Fruit fly (Drosophila melanogaster) whole organism, embryonic: ENCODE measurements around the gene CG6901.
A peak's percentile ranks its signal among the peaks of the same experiment; 100 is the strongest.

Source experiments
- CG10147 ChIP-seq: fragments of 200-800 bp; sonication (Bioruptor generic); optimal IDR thresholded peaks from 2 replicates; lab custom pipeline; 2019; ENCODE audit warnings: missing biosample characterization, mild to moderate bottlenecking, missing genetic modification characterization, moderate library complexity
- CG10366 ChIP-seq: fragments of 200-800 bp; sonication (Bioruptor generic); IDR thresholded peaks from 2 replicates; pipeline ENCODE4 v1.3.6; 2022; ENCODE audit warnings: missing biosample characterization, missing genetic modification characterization
- CG10462 ChIP-seq: fragments of 200-800 bp; sonication (Bioruptor generic); optimal IDR thresholded peaks from 2 replicates; lab custom pipeline; 2016; ENCODE audit warnings: missing biosample characterization, missing genetic modification characterization
- CG10959 ChIP-seq: fragments of 200-800 bp; sonication (Bioruptor generic); IDR thresholded peaks from 2 replicates; pipeline ENCODE4 v1.3.6; 2022; ENCODE audit warnings: missing biosample characterization, missing genetic modification characterization
- CG10979 ChIP-seq: fragments of 200-800 bp; sonication (Bioruptor generic); optimal IDR thresholded peaks from 2 replicates; lab custom pipeline; 2018; ENCODE audit warnings: missing biosample characterization, mild to moderate bottlenecking, missing genetic modification characterization, moderate library complexity
- CG13123 ChIP-seq: fragments of 200-800 bp; sonication (Bioruptor generic); optimal IDR thresholded peaks from 2 replicates; lab custom pipeline; 2016; ENCODE audit warnings: missing biosample characterization, missing genetic modification characterization
- CG13624 ChIP-seq: fragments of 200-800 bp; sonication (Bioruptor generic); optimal IDR thresholded peaks from 2 replicates; lab custom pipeline; 2016; ENCODE audit warnings: missing biosample characterization, missing genetic modification characterization
- CG1602 ChIP-seq: fragments of 200-800 bp; sonication (Bioruptor generic); optimal IDR thresholded peaks from 3 replicates; lab custom pipeline; 2016; ENCODE audit warnings: missing biosample characterization, missing genetic modification characterization
- CG16813 ChIP-seq: fragments of 200-800 bp; sonication (Bioruptor generic); IDR thresholded peaks from 3 replicates; pipeline ENCODE4 v1.3.6; 2022; ENCODE audit warnings: missing biosample characterization, missing genetic modification characterization; ENCODE audit not compliant: partially characterized antibody
- CG16863 ChIP-seq: fragments of 200-800 bp; sonication (Bioruptor generic); optimal IDR thresholded peaks from 3 replicates; lab custom pipeline; 2016; ENCODE audit warnings: missing biosample characterization, missing genetic modification characterization
- CG17328 ChIP-seq: fragments of 200-800 bp; sonication (Bioruptor generic); IDR thresholded peaks from 2 replicates; pipeline ENCODE4 v1.3.6; 2022; ENCODE audit warnings: missing biosample characterization, missing genetic modification characterization
- CG17829 ChIP-seq: fragments of 200-800 bp; optimal IDR thresholded peaks from 2 replicates; lab custom pipeline; 2019; ENCODE audit warnings: missing biosample characterization, mild to moderate bottlenecking, missing genetic modification characterization, moderate library complexity
- CG2202 ChIP-seq: fragments of 200-800 bp; sonication (Bioruptor generic); optimal IDR thresholded peaks from 2 replicates; lab custom pipeline; 2018; ENCODE audit warnings: missing biosample characterization, mild to moderate bottlenecking, missing genetic modification characterization
- CG30020 ChIP-seq: fragments of 200-800 bp; optimal IDR thresholded peaks from 2 replicates; lab custom pipeline; 2019; ENCODE audit warnings: missing biosample characterization, mild to moderate bottlenecking, missing genetic modification characterization, moderate library complexity
- CG3726 ChIP-seq: fragments of 200-800 bp; sonication (Bioruptor generic); IDR thresholded peaks from 3 replicates; pipeline ENCODE4, ENCODE4 v1.3.6; 2022; ENCODE audit warnings: missing biosample characterization, missing genetic modification characterization
- CG4328 ChIP-seq: fragments of 200-800 bp; sonication (Bioruptor generic); optimal IDR thresholded peaks from 3 replicates; lab custom pipeline; 2017; ENCODE audit warnings: missing biosample characterization, missing genetic modification reagents, missing genetic modification characterization
- CG43689 ChIP-seq: fragments of 200-800 bp; sonication (Bioruptor generic); IDR thresholded peaks from 2 replicates; pipeline ENCODE4 v1.3.6; 2022; ENCODE audit warnings: missing biosample characterization, missing genetic modification characterization
- CG4730 ChIP-seq: fragments of 200-800 bp; sonication (Bioruptor generic); IDR thresholded peaks from 2 replicates; pipeline ENCODE4 v1.3.6; 2022; ENCODE audit warnings: missing biosample characterization, missing genetic modification characterization
- CG4820 ChIP-seq: fragments of 200-800 bp; sonication (Bioruptor generic); optimal IDR thresholded peaks from 3 replicates; lab custom pipeline; 2016; ENCODE audit warnings: missing biosample characterization, missing genetic modification characterization
- CG9437 ChIP-seq: fragments of 200-800 bp; sonication (Bioruptor generic); optimal IDR thresholded peaks from 2 replicates; lab custom pipeline; 2018; ENCODE audit warnings: missing biosample characterization, mild to moderate bottlenecking, missing genetic modification characterization
- GATAe ChIP-seq: fragments of 200-800 bp; sonication (Bioruptor generic); conservative IDR thresholded peaks from 2 replicates; pipeline ENCODE4 v1.3.6; 2022; ENCODE audit warnings: missing biosample characterization, missing genetic modification characterization
- HLH3B ChIP-seq: fragments of 200-800 bp; sonication (Bioruptor generic); IDR thresholded peaks from 2 replicates; pipeline ENCODE4 v1.3.6; 2022; ENCODE audit warnings: missing biosample characterization, missing genetic modification characterization
- Med ChIP-seq: fragments of 200-800 bp; sonication (Bioruptor generic); peaks from one replicate; lab custom pipeline; 2016; ENCODE audit warnings: missing biosample characterization, missing genetic modification characterization, mild to moderate bottlenecking, inconsistent platforms, moderate library complexity
- Nf-YA ChIP-seq: fragments of 200-800 bp; sonication (Bioruptor generic); IDR thresholded peaks from 2 replicates; pipeline ENCODE4 v1.3.6; 2022; ENCODE audit warnings: missing biosample characterization, missing genetic modification characterization
- Pdp1 ChIP-seq, 2 experiments: fragments of 200-800 bp; sonication (Bioruptor generic); optimal IDR thresholded peaks; 3 replicates each; lab custom pipeline; 2016; ENCODE audit warnings: missing biosample characterization in 2 of 2, missing genetic modification characterization in 2 of 2, mild to moderate bottlenecking in 1 of 2, moderate library complexity in 1 of 2
- Sry-δ ChIP-seq: fragments of 200-800 bp; sonication (Bioruptor generic); optimal IDR thresholded peaks from 2 replicates; lab custom pipeline; 2016; ENCODE audit warnings: missing biosample characterization, missing genetic modification characterization
- aop ChIP-seq: fragments of 200-800 bp; sonication (Bioruptor generic); IDR thresholded peaks from 2 replicates; pipeline ENCODE4 v1.3.6; 2022; ENCODE audit warnings: missing biosample characterization, missing genetic modification characterization
- az2 ChIP-seq: fragments of 200-800 bp; sonication (Bioruptor generic); optimal IDR thresholded peaks from 3 replicates; lab custom pipeline; 2016; ENCODE audit warnings: missing biosample characterization, missing genetic modification characterization
- bsh ChIP-seq, 2 experiments: fragments of 200-800 bp; sonication (Bioruptor generic); optimal IDR thresholded peaks; 2 replicates each; lab custom pipeline; 2017 to 2018; ENCODE audit warnings: mild to moderate bottlenecking in 2 of 2, missing biosample characterization in 2 of 2, missing genetic modification characterization in 2 of 2, moderate library complexity in 1 of 2
- cg ChIP-seq: fragments of 200-800 bp; sonication (Bioruptor generic); optimal IDR thresholded peaks from 3 replicates; lab custom pipeline; 2019; ENCODE audit warnings: missing biosample characterization, mild to moderate bottlenecking, missing genetic modification characterization, moderate library complexity
- chif ChIP-seq, 2 experiments: fragments of 200-800 bp; sonication (Bioruptor generic); optimal IDR thresholded peaks; 3 replicates each; lab custom pipeline; 2016; ENCODE audit warnings: missing biosample characterization in 2 of 2, missing genetic modification characterization in 2 of 2
- chinmo ChIP-seq: fragments of 200-800 bp; sonication (Bioruptor generic); IDR thresholded peaks from 4 replicates; pipeline ENCODE4 v1.3.6; 2022; ENCODE audit warnings: missing biosample characterization, missing genetic modification characterization; ENCODE audit not compliant: partially characterized antibody
- chm ChIP-seq: fragments of 200-800 bp; sonication (Bioruptor generic); IDR thresholded peaks from 2 replicates; pipeline ENCODE4 v1.3.6; 2022; ENCODE audit warnings: missing biosample characterization, missing genetic modification characterization
- dmrt99B ChIP-seq: fragments of 200-800 bp; sonication (Bioruptor generic); optimal IDR thresholded peaks from 2 replicates; lab custom pipeline; 2018; ENCODE audit warnings: missing biosample characterization, mild to moderate bottlenecking, missing genetic modification characterization, moderate library complexity
- eyg ChIP-seq: fragments of 200-800 bp; sonication (Bioruptor generic); optimal IDR thresholded peaks from 3 replicates; lab custom pipeline; 2016; ENCODE audit warnings: missing biosample characterization, missing genetic modification characterization
- ftz-f1 ChIP-seq: fragments of 200-800 bp; sonication (Bioruptor generic); optimal IDR thresholded peaks from 2 replicates; lab custom pipeline; 2016; ENCODE audit warnings: missing biosample characterization, missing genetic modification characterization
- gfzf ChIP-seq: fragments of 200-800 bp; sonication (Bioruptor generic); optimal IDR thresholded peaks from 2 replicates; lab custom pipeline; 2016; ENCODE audit warnings: missing biosample characterization, mild to moderate bottlenecking, missing genetic modification characterization, moderate library complexity
- grau ChIP-seq: fragments of 200-800 bp; optimal IDR thresholded peaks from 3 replicates; lab custom pipeline; 2019; ENCODE audit warnings: missing biosample characterization, mild to moderate bottlenecking, missing genetic modification characterization, moderate library complexity
- gsb ChIP-seq: fragments of 200-800 bp; sonication (Bioruptor generic); IDR thresholded peaks from 2 replicates; pipeline ENCODE4 v1.3.6; 2022; ENCODE audit warnings: missing biosample characterization, missing genetic modification characterization
- hbn ChIP-seq: fragments of 200-800 bp; sonication (Bioruptor generic); IDR thresholded peaks from 2 replicates; pipeline ENCODE4 v1.3.6; 2022; ENCODE audit warnings: missing biosample characterization, missing genetic modification characterization; ENCODE audit not compliant: partially characterized antibody
- kay ChIP-seq: fragments of 200-800 bp; sonication (Bioruptor generic); optimal IDR thresholded peaks from 2 replicates; lab custom pipeline; 2016; ENCODE audit warnings: missing biosample characterization, missing genetic modification characterization
- kni ChIP-seq: fragments of 200-800 bp; sonication (Bioruptor generic); optimal IDR thresholded peaks from 3 replicates; lab custom pipeline; 2017; ENCODE audit warnings: mild to moderate bottlenecking, missing biosample characterization, missing genetic modification reagents, missing genetic modification characterization
- lola ChIP-seq, 3 experiments: fragments of >200 bp in 2 of 3; fragments of 200-800 bp in 1 of 3; sonication (Bioruptor generic) in 1 of 3; optimal IDR thresholded peaks; 2 replicates each; lab custom pipeline; 2017 to 2019; ENCODE audit warnings: missing biosample characterization in 3 of 3, missing genetic modification characterization in 3 of 3, mild to moderate bottlenecking in 1 of 3, moderate library complexity in 1 of 3
- nmo ChIP-seq: fragments of 200-800 bp; sonication (Bioruptor generic); optimal IDR thresholded peaks from 2 replicates; lab custom pipeline; 2018; ENCODE audit warnings: missing biosample characterization, mild to moderate bottlenecking, missing genetic modification characterization, moderate library complexity
- otp ChIP-seq: fragments of 200-800 bp; sonication (Bioruptor generic); IDR thresholded peaks from 3 replicates; pipeline ENCODE4, ENCODE4 v1.3.6; 2022; ENCODE audit warnings: missing biosample characterization, missing genetic modification characterization
- pb ChIP-seq: fragments of 200-800 bp; sonication (Bioruptor generic); optimal IDR thresholded peaks from 3 replicates; lab custom pipeline; 2016; ENCODE audit warnings: missing biosample characterization, missing genetic modification characterization
- psq ChIP-seq: fragments of 200-800 bp; sonication (Bioruptor generic); optimal IDR thresholded peaks from 2 replicates; lab custom pipeline; 2017; ENCODE audit warnings: missing biosample characterization, missing genetic modification characterization
- seq ChIP-seq: fragments of 200-800 bp; sonication (Bioruptor generic); IDR thresholded peaks from 2 replicates; pipeline ENCODE4 v1.3.6; 2022; ENCODE audit warnings: missing biosample characterization, missing genetic modification characterization
- tin ChIP-seq: fragments of 200-800 bp; sonication (Bioruptor generic); optimal IDR thresholded peaks from 3 replicates; lab custom pipeline; 2016; ENCODE audit warnings: missing biosample characterization, missing genetic modification characterization
- unc-4 ChIP-seq: fragments of 200-800 bp; sonication (Bioruptor generic); IDR thresholded peaks from 2 replicates; pipeline ENCODE4 v1.3.6; 2022; ENCODE audit warnings: missing biosample characterization, missing genetic modification characterization; ENCODE audit not compliant: partially characterized antibody
- wdn ChIP-seq: fragments of 200-800 bp; sonication (Bioruptor generic); IDR thresholded peaks from 2 replicates; pipeline ENCODE4 v1.3.6; 2022; ENCODE audit warnings: missing biosample characterization, missing genetic modification characterization
- wek ChIP-seq: fragments of 200-800 bp; sonication (Bioruptor generic); optimal IDR thresholded peaks from 3 replicates; lab custom pipeline; 2018; ENCODE audit warnings: missing biosample characterization, mild to moderate bottlenecking, missing genetic modification characterization, moderate library complexity

Gene CG6901

dm6 chr3R:16356863-16357215 is 33.6 kb downstream of the CG6901 start, which contains the start of gene CG10311 (continued):
- TF ChIP-seq CG1602 (no peak), CG10959 (GFP tag; lab: Robert Waterston, UW) (no peak), unc-4 (GFP tag; lab: Robert Waterston, UW) (0 out of 2 replicates have a peak, but pooled peaks have one; percentile 24), gsb (GFP tag; lab: Robert Waterston, UW) (no peak), CG10147 (GFP tag; lab: Kevin White, UChicago) (no peak), CG13624 (peak; percentile 51), kni (GFP tag; lab: Kevin White, UChicago) (no peak), bsh (GFP tag; optimal IDR thresholded peaks at IDR 0.05; lab: Kevin White, UChicago) (no peak), CG4328 (GFP tag; lab: Kevin White, UChicago) (no peak), CG10979 (tag; lab: Kevin White, UChicago) (no peak), hbn (GFP tag; lab: Robert Waterston, UW) (no peak), dmrt99B (tag; lab: Kevin White, UChicago) (no peak), pb (GFP tag; lab: Kevin White, UChicago) (no peak), kay (GFP tag; lab: Kevin White, UChicago) (no peak), GATAe (GFP tag; lab: Robert Waterston, UW) (no peak), HLH3B (GFP tag; lab: Robert Waterston, UW) (no peak), chinmo (GFP tag; lab: Robert Waterston, UW) (peak; percentile 70; the same call in 1 of the 4 replicates), gfzf (GFP tag; lab: Kevin White, UChicago) (no peak), CG16863 (GFP tag; lab: Kevin White, UChicago) (no peak), CG3726 (GFP tag; lab: Robert Waterston, UW) (no peak), CG10366 (GFP tag; lab: Robert Waterston, UW) (no peak), Sry-δ (GFP tag; lab: Kevin White, UChicago) (no peak), CG2202 (tag; lab: Kevin White, UChicago) (no peak), CG17328 (no peak), grau (no peak), CG13123 (no peak), aop (GFP tag; lab: Robert Waterston, UW) (no peak), CG4820 (no peak), Nf-YA (GFP tag; lab: Robert Waterston, UW) (no peak), CG43689 (GFP tag; lab: Robert Waterston, UW) (no peak), seq (GFP tag; lab: Robert Waterston, UW) (no peak), chm (GFP tag; lab: Robert Waterston, UW) (peak; percentile 31; the same call in 1 of the 2 replicates), nmo (GFP tag; lab: Kevin White, UChicago) (no peak), CG17829 (tag; lab: Kevin White, UChicago) (no peak), CG10462 (GFP tag; lab: Kevin White, UChicago) (no peak), cg (GFP tag; lab: Kevin White, UChicago) (no peak), otp (no peak), wdn (GFP tag; lab: Robert Waterston, UW) (no peak), az2 (GFP tag; lab: Kevin White, UChicago) (no peak), psq (GFP tag; lab: Kevin White, UChicago) (no peak), CG16813 (no peak), CG30020 (no peak), Med (GFP tag; lab: Kevin White, UChicago) (peak; percentile 57), tin (GFP tag; lab: Kevin White, UChicago) (no peak), chif (GFP tag; optimal IDR thresholded peaks at IDR 0.05; lab: Kevin White, UChicago) (no peak), CG9437 (GFP tag; lab: Kevin White, UChicago) (no peak), eyg (GFP tag; lab: Kevin White, UChicago) (no peak), Pdp1 (GFP tag; optimal IDR thresholded peaks at IDR 0.05; lab: Kevin White, UChicago) (no peak), ftz-f1 (peak; percentile 45), wek (GFP tag; lab: Kevin White, UChicago) (no peak), lola (GFP tag; optimal IDR thresholded peaks at IDR 0.05; lab: Kevin White, UChicago) (no peak), CG4730 (GFP tag; lab: Robert Waterston, UW) (no peak)
